Worm (Caenorhabditis elegans) whole organism, L2 larva: ENCODE measurements around the gene R144.11.

Source experiments
- F13H6.1 ChIP-seq: sonication (generic microtip); optimal IDR thresholded peaks from 2 replicates; lab custom pipeline; 2016; ENCODE audit warnings: missing genetic modification characterization, missing compliant biosample characterization
- R02D3.7 ChIP-seq: fragments of 150-350 bp; optimal IDR thresholded peaks from 2 replicates; lab custom pipeline; 2014; ENCODE audit warnings: missing biosample characterization, missing genetic modification characterization
- Y55F3AM.14 ChIP-seq: fragments of 200-800 bp; sonication (Bioruptor generic); optimal IDR thresholded peaks from 2 replicates; lab custom pipeline; 2018; ENCODE audit warnings: mild to moderate bottlenecking, missing genetic modification characterization, missing compliant biosample characterization
- ZK546.5 ChIP-seq: sonication (generic microtip); optimal IDR thresholded peaks from 2 replicates; lab custom pipeline; 2017; ENCODE audit warnings: missing biosample characterization, missing genetic modification characterization
- alr-1 ChIP-seq: fragments of 150-350 bp; optimal IDR thresholded peaks from 2 replicates; lab custom pipeline; 2014; ENCODE audit warnings: missing biosample characterization, missing genetic modification characterization
- aly-2 ChIP-seq: fragments of 150-350 bp; optimal IDR thresholded peaks from 2 replicates; lab custom pipeline; 2014; ENCODE audit warnings: missing biosample characterization, missing genetic modification characterization
- blmp-1 ChIP-seq: sonication (generic microtip); optimal IDR thresholded peaks from 2 replicates; lab custom pipeline; 2017; ENCODE audit warnings: missing genetic modification characterization, mild to moderate bottlenecking, missing compliant biosample characterization, antibody characterized with exemption, moderate library complexity; ENCODE audit not compliant: insufficient read depth
- ceh-16 ChIP-seq: fragments of 150-350 bp; optimal IDR thresholded peaks from 2 replicates; lab custom pipeline; 2014; ENCODE audit warnings: missing biosample characterization, missing genetic modification characterization
- ceh-82 ChIP-seq: fragments of 150-350 bp; optimal IDR thresholded peaks from 2 replicates; lab custom pipeline; 2014; ENCODE audit warnings: missing biosample characterization, missing genetic modification characterization
- crh-2 ChIP-seq: sonication (generic microtip); optimal IDR thresholded peaks from 2 replicates; lab custom pipeline; 2017; ENCODE audit warnings: missing biosample characterization, missing genetic modification characterization
- dmd-4 ChIP-seq: sonication (generic microtip); optimal IDR thresholded peaks from 2 replicates; lab custom pipeline; 2017; ENCODE audit warnings: missing biosample characterization, missing genetic modification characterization
- egl-27 ChIP-seq: sonication (generic microtip); optimal IDR thresholded peaks from 3 replicates; lab custom pipeline; 2017; ENCODE audit warnings: missing biosample characterization, missing genetic modification reagents, missing genetic modification characterization
- fos-1 ChIP-seq: fragments of 150-350 bp; optimal IDR thresholded peaks from 2 replicates; lab custom pipeline; 2014; ENCODE audit warnings: missing biosample characterization, missing genetic modification characterization
- lin-13 ChIP-seq: fragments of 150-350 bp; optimal IDR thresholded peaks from 2 replicates; lab custom pipeline; 2014; ENCODE audit warnings: missing biosample characterization, missing genetic modification reagents, missing genetic modification characterization
- lin-39 ChIP-seq: fragments of 150-350 bp; optimal IDR thresholded peaks from 2 replicates; lab custom pipeline; 2014; ENCODE audit warnings: missing biosample characterization, missing genetic modification reagents, missing genetic modification characterization
- lsy-2 ChIP-seq, 2 experiments: fragments of 150-350 bp in 1 of 2; sonication (generic microtip) in 1 of 2; optimal IDR thresholded peaks; 2 replicates each; lab custom pipeline; 2014 to 2017; ENCODE audit warnings: missing biosample characterization in 2 of 2, missing genetic modification characterization in 2 of 2
- mab-5 ChIP-seq: fragments of 150-350 bp; optimal IDR thresholded peaks from 2 replicates; lab custom pipeline; 2014; ENCODE audit warnings: missing biosample characterization, missing genetic modification characterization
- mbf-1 ChIP-seq: sonication (generic microtip); optimal IDR thresholded peaks from 2 replicates; lab custom pipeline; 2017; ENCODE audit warnings: missing biosample characterization, missing genetic modification characterization
- mdl-1 ChIP-seq, 2 experiments: fragments of 150-350 bp in 1 of 2; sonication (generic microtip) in 1 of 2; optimal IDR thresholded peaks; 2 replicates each; lab custom pipeline; 2017; ENCODE audit warnings: missing biosample characterization in 2 of 2, missing genetic modification characterization in 2 of 2
- nhr-10 ChIP-seq: sonication (generic microtip); optimal IDR thresholded peaks from 2 replicates; lab custom pipeline; 2017; ENCODE audit warnings: missing biosample characterization, missing genetic modification characterization
- nhr-11 ChIP-seq: fragments of 150-350 bp; optimal IDR thresholded peaks from 2 replicates; lab custom pipeline; 2014; ENCODE audit warnings: missing biosample characterization, missing genetic modification characterization
- nhr-12 ChIP-seq: fragments of 150-350 bp; optimal IDR thresholded peaks from 2 replicates; lab custom pipeline; 2014; ENCODE audit warnings: missing biosample characterization, missing genetic modification characterization
- nhr-129 ChIP-seq: fragments of 150-350 bp; optimal IDR thresholded peaks from 2 replicates; lab custom pipeline; 2014; ENCODE audit warnings: missing biosample characterization, missing genetic modification characterization
- nhr-21 ChIP-seq: fragments of 150-350 bp; optimal IDR thresholded peaks from 2 replicates; lab custom pipeline; 2014; ENCODE audit warnings: missing biosample characterization, missing genetic modification characterization
- nhr-23 ChIP-seq: fragments of 150-350 bp; optimal IDR thresholded peaks from 2 replicates; lab custom pipeline; 2014; ENCODE audit warnings: missing biosample characterization, missing genetic modification reagents, missing genetic modification characterization
- nhr-237 ChIP-seq: fragments of 150-350 bp; optimal IDR thresholded peaks from 2 replicates; lab custom pipeline; 2014; ENCODE audit warnings: missing biosample characterization, missing genetic modification characterization
- nhr-25 ChIP-seq: fragments of 150-350 bp; sonication (generic microtip); optimal IDR thresholded peaks from 3 replicates; lab custom pipeline; 2014; ENCODE audit warnings: missing biosample characterization, missing genetic modification characterization
- peb-1 ChIP-seq: fragments of 150-350 bp; optimal IDR thresholded peaks from 2 replicates; lab custom pipeline; 2014; ENCODE audit warnings: missing biosample characterization, missing genetic modification characterization
- sem-4 ChIP-seq: fragments of 150-350 bp; optimal IDR thresholded peaks from 2 replicates; lab custom pipeline; 2014; ENCODE audit warnings: missing biosample characterization, missing genetic modification reagents, missing genetic modification characterization
- skn-1 ChIP-seq: sonication (generic microtip); optimal IDR thresholded peaks from 2 replicates; lab custom pipeline; 2017; ENCODE audit warnings: missing biosample characterization, missing genetic modification characterization
- sma-3 ChIP-seq: sonication (generic microtip); optimal IDR thresholded peaks from 2 replicates; lab custom pipeline; 2016; ENCODE audit warnings: missing genetic modification reagents, missing genetic modification characterization, missing compliant biosample characterization
- sma-9 ChIP-seq, 2 experiments: fragments of 150-350 bp in 1 of 2; sonication (generic microtip) in 1 of 2; optimal IDR thresholded peaks; 2 replicates each; lab custom pipeline; 2014 to 2016; ENCODE audit warnings: missing genetic modification characterization in 2 of 2, mild to moderate bottlenecking in 1 of 2, missing biosample characterization in 1 of 2, missing compliant biosample characterization in 1 of 2, missing genetic modification reagents in 1 of 2, moderate library complexity in 1 of 2
- snpc-4 ChIP-seq: fragments of 150-350 bp; optimal IDR thresholded peaks from 2 replicates; lab custom pipeline; 2014; ENCODE audit warnings: missing biosample characterization, missing genetic modification characterization
- unc-39 ChIP-seq: fragments of 150-350 bp; optimal IDR thresholded peaks from 2 replicates; lab custom pipeline; 2014; ENCODE audit warnings: missing biosample characterization, missing genetic modification characterization
- unc-55 ChIP-seq: fragments of 150-350 bp; sonication (generic microtip); optimal IDR thresholded peaks from 3 replicates; lab custom pipeline; 2014; ENCODE audit warnings: missing biosample characterization, missing genetic modification reagents, missing genetic modification characterization
- unc-62 ChIP-seq: fragments of 150-350 bp; optimal IDR thresholded peaks from 2 replicates; lab custom pipeline; 2014; ENCODE audit warnings: missing biosample characterization, missing genetic modification reagents, missing genetic modification characterization
- zag-1 ChIP-seq: fragments of 150-350 bp; optimal IDR thresholded peaks from 2 replicates; lab custom pipeline; 2014; ENCODE audit warnings: missing biosample characterization, missing genetic modification characterization
- ztf-11 ChIP-seq: sonication (generic microtip); optimal IDR thresholded peaks from 2 replicates; lab custom pipeline; 2017; ENCODE audit warnings: missing biosample characterization, missing genetic modification characterization

R144.11 gene

DNA sequence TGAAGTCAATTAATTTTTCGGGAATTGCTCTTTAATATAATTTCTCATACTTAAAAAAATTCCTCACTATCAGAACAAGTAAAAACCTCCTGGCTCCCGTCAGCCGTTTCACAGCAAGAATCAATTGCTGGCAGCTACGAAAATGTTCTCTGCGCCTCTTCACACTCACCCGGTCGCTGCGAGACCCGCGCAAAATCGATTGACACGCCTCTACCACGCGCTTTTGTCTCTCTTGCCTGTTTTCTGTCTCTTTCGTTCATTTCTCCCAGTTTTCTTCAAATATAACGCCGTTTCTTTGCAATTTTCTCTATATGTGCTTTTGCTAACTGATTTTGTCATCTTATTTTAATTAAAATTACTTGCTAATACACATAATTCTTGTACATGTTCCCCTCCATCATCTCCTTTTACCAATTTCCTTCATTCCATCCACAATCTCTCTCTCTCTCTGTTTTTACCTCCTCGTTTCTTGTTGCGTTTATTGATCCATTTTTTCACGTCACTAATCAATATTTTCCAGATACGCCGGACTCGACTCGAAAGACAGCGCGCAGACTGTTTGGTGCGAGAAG lies 15.8 kb upstream of the R144.11 start, which contains the start of gene pcf-11 (continued):
- TF ChIP-seq nhr-23 (tag; lab: Kevin White, UChicago) (no peak), egl-27 (tag; lab: Kevin White, UChicago) (no peak), fos-1 (tag; lab: Kevin White, UChicago) (peak; percentile 46), mbf-1 (no peak), skn-1 (tag; lab: Kevin White, UChicago) (no peak), unc-39 (tag; lab: Kevin White, UChicago) (no peak), lin-13 (GFP tag; lab: Kevin White, UChicago) (peak; percentile 64), nhr-129 (tag; lab: Kevin White, UChicago) (peak; percentile 52), ceh-82 (tag; lab: Kevin White, UChicago) (no peak), nhr-25 (tag; lab: Kevin White, UChicago) (peak; percentile 44)

DNA sequence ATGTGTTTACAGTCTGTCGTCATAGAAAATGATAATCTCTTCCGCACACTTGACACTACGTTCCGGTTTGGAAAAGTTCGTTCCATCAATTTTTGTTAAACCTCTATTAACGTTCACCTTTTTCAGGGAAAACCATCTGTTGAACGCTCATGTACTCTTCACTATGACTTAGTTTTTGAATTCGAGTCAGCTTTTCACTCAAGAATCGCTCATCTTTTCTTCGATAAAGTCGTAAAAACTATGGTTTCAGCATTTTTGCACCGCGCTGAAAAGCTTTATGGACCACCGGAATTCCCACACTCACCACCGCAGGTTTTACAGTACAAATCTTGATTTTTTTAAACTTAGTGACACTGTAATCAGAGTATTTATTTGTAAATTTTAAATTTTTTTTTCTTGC lies 15.0 kb upstream of the R144.11 start:
- TF ChIP-seq mbf-1 (no peak), aly-2 (no peak), nhr-21 (no peak), ztf-11 (tag; lab: Kevin White, UChicago) (no peak), unc-62 (GFP tag; lab: Kevin White, UChicago) (no peak), lin-39 (tag; lab: Kevin White, UChicago) (no peak), sma-3 (GFP tag; lab: Kevin White, UChicago) (no peak), dmd-4 (no peak), peb-1 (no peak), sem-4 (tag; lab: Kevin White, UChicago) (no peak), Y55F3AM.14 (no peak), R02D3.7 (tag; lab: Kevin White, UChicago) (no peak), zag-1 (tag; lab: Kevin White, UChicago) (no peak)
- TF ChIP-seq, all 48 proteins: peak for 0

DNA sequence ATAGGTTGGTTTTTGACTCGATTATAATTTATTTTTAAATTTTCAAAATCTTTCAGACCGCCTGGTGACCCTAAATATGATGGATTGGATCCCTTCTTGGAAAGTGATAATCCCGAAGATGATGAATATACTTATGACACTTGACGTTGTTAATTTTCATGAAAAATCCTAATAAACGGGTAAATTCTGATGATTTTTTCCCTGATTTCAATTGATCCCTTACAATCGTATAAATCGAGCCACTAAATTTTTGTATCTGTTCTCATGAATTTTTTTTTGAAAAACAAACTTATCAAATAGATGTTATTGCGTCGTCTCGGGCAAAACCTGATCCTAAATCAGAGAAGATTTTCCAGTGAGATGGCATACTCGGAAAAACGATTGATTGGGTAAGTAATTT lies 14.3 kb upstream of the R144.11 start, which contains the start of gene R144.13:
Gene R144.13 (plus strand): TSS at position 301 of the 400 bp plus-strand sequence.
- TF ChIP-seq nhr-23 (tag; lab: Kevin White, UChicago) (no peak), mab-5 (tag; lab: Kevin White, UChicago) (no peak), unc-55 (GFP tag; lab: Kevin White, UChicago) (no peak), peb-1 (no peak), sem-4 (tag; lab: Kevin White, UChicago) (no peak), snpc-4 (tag; lab: Kevin White, UChicago) (no peak), mdl-1 (tag; optimal IDR thresholded peaks at IDR 0.05; lab: Kevin White, UChicago) (no peak), ceh-16 (tag; lab: Kevin White, UChicago) (no peak), R02D3.7 (tag; lab: Kevin White, UChicago) (no peak), dmd-4 (no peak), nhr-10 (tag; lab: Kevin White, UChicago) (no peak), skn-1 (tag; lab: Kevin White, UChicago) (no peak), unc-62 (GFP tag; lab: Kevin White, UChicago) (no peak), nhr-21 (no peak), F13H6.1 (no peak), sma-3 (GFP tag; lab: Kevin White, UChicago) (no peak), Y55F3AM.14 (no peak)
- TF ChIP-seq, all 48 proteins: peak for 0

DNA sequence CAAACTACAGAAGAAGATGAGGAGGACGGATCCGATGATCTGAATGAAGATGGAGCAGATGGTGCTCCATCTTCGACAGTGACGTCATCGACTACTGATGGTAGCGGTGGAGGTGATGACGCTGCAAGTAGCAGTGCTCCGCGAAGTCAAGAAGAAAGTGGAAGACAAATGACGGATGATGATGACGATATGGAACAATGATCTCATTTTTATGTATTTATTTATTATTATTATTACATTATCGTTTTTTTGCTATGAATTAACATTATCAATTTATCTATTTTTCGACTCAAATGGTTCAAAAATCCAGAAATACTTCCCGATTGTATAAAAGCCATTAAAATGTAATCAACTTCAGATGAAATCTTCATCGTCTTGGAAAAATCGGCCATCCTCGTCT lies 13.1 kb upstream of the R144.11 start, which contains the start of gene R144.3:
Gene R144.3 (plus strand): TSS at position 301 of the 400 bp plus-strand sequence.
- TF ChIP-seq blmp-1 (tag; lab: Kevin White, UChicago) (no peak), ceh-82 (tag; lab: Kevin White, UChicago) (no peak), zag-1 (tag; lab: Kevin White, UChicago) (no peak), mdl-1 (tag; optimal IDR thresholded peaks at IDR 0.05; lab: Kevin White, UChicago) (no peak), ztf-11 (tag; lab: Kevin White, UChicago) (no peak), crh-2 (no peak), F13H6.1 (no peak), nhr-25 (tag; lab: Kevin White, UChicago) (no peak), nhr-237 (tag; lab: Kevin White, UChicago) (no peak), nhr-129 (tag; lab: Kevin White, UChicago) (no peak), unc-55 (GFP tag; lab: Kevin White, UChicago) (no peak), aly-2 (no peak), nhr-11 (no peak), egl-27 (tag; lab: Kevin White, UChicago) (no peak)
- TF ChIP-seq, all 48 proteins: peak for 0

DNA sequence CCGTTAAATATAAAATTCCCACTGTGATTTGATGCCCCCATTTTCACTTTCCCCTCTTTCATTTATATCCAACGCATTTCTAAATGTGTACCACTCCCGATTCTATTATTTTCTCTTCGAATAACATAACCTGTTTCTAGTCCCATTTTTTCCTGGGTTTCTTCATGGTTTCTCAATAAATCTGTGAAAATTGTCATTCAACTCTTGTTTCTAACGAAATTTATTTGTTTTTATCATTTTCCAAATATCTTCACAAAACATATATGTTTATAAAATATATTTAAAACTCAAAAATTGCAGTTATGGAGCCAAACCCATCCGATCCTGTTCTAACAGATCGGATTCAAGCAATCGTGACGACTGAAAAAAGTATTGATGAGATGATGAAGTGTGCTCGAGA lies 12.3 kb upstream of the R144.11 start, which contains the start of gene mdt-11:
Gene mdt-11 (plus strand): TSS at position 301 of the 400 bp plus-strand sequence.
- TF ChIP-seq lsy-2 (tag; optimal IDR thresholded peaks at IDR 0.05; lab: Kevin White, UChicago) (no peak), sma-9 (GFP tag; optimal IDR thresholded peaks at IDR 0.05; lab: Kevin White, UChicago) (no peak), sma-9 (tag; optimal IDR thresholded peaks at IDR 0.05; lab: Kevin White, UChicago) (no peak), dmd-4 (no peak), ZK546.5 (tag; lab: Kevin White, UChicago) (no peak), nhr-10 (tag; lab: Kevin White, UChicago) (no peak), mdl-1 (tag; optimal IDR thresholded peaks at IDR 0.05; lab: Kevin White, UChicago) (no peak), nhr-12 (tag; lab: Kevin White, UChicago) (no peak), fos-1 (tag; lab: Kevin White, UChicago) (no peak), crh-2 (no peak), mbf-1 (no peak), alr-1 (no peak)
